Worm (Caenorhabditis elegans): ENCODE data around the gene T07F8.4.

Gene T07F8.4

ce11 chrII:7098578-7098977 lies 33.3 kb downstream of the T07F8.4 start, which contains the start of gene mct-5:
Gene mct-5 (minus strand): TSS chrII:7098593.
- TF ChIP-seq cey-2 (tag; optimal IDR thresholded peaks at IDR 0.05; ENCODE audit: borderline replicate concordance, insufficient read depth) (no peak), dmd-9 (GFP tag; IDR thresholded peaks at IDR 0.05) (no peak), lim-7 (GFP tag; IDR thresholded peaks at IDR 0.05) (no peak), egl-27 (tag; optimal IDR thresholded peaks at IDR 0.05) (no peak), F10B5.3 (tag; optimal IDR thresholded peaks at IDR 0.05) (no peak), nhr-102 (tag; optimal IDR thresholded peaks at IDR 0.05) (no peak), saeg-2 (GFP tag; IDR thresholded peaks at IDR 0.05) (no peak), Y105C5A.15 (GFP tag; IDR thresholded peaks at IDR 0.05) (no peak), dve-1 (tag; optimal IDR thresholded peaks at IDR 0.05; ENCODE audit: insufficient read depth) (no peak), mdt-29 (GFP tag; IDR thresholded peaks at IDR 0.05) (no peak), hmg-1.1 (GFP tag; IDR thresholded peaks at IDR 0.05) (no peak), php-3 (GFP tag; IDR thresholded peaks at IDR 0.05) (no peak), nhr-237 (tag; optimal IDR thresholded peaks at IDR 0.05) (no peak)

- TF ChIP-seq ceh-44 (GFP tag; IDR thresholded peaks at IDR 0.05) (no peak), nhr-237 (tag; optimal IDR thresholded peaks at IDR 0.05) (no peak), daf-19 (GFP tag; conservative IDR thresholded peaks at IDR 0.05) (no peak), ama-1 (optimal IDR thresholded peaks at IDR 0.05) (no peak), nhr-10 (tag; optimal IDR thresholded peaks at IDR 0.05) (no peak), hlh-30 (tag; optimal IDR thresholded peaks at IDR 0.05; ENCODE audit: insufficient read depth) (no peak), nhr-111 (GFP tag; optimal IDR thresholded peaks at IDR 0.05) (no peak), snpc-4 (tag; optimal IDR thresholded peaks at IDR 0.05) (no peak), aha-1 (tag) (no peak), snpc-1.2 (GFP tag; IDR thresholded peaks at IDR 0.05) (no peak), saeg-2 (GFP tag; IDR thresholded peaks at IDR 0.05) (no peak), nhr-41 (GFP tag; IDR thresholded peaks at IDR 0.05) (no peak), F26F4.8 (GFP tag; conservative IDR thresholded peaks at IDR 0.05) (no peak), madf-9 (GFP tag; conservative IDR thresholded peaks at IDR 0.05) (no peak), ztf-11 (tag; optimal IDR thresholded peaks at IDR 0.05) (no peak)
Observed at ce11 chrII:7095970-7096369, 35.9 kb downstream of the T07F8.4 start.

DNA sequence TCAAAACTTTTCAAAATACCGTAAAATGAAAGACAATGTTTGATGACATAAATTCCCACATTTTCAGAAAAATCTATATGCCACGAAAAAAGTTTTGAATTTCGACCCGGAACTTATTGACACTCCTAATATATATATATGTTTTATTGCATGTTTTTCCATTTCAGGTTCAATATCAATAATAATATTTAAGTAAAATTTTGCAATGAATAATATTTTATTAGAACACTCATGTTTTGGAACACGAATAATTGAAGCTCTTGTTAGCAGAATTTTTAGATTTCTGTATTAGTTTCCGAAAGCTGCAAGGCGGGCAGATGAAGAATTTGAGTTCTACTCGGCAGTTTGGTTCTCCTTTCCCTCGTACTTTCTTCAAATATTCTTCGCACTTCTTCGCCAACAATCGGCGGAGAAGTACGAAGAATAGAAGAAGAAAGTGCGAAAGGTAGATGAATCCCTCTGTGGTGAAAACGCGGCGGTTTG lies 38.5 kb downstream of the T07F8.4 start, which contains the start of gene T02G5.3:
T02G5.3 (plus strand) TSS at position 51 of the 483 bp plus-strand sequence.
- no peak for TF ChIP-seq duxl-1 (tag; optimal IDR thresholded peaks at IDR 0.05; ENCODE audit: poor library complexity)
- no peak for TF ChIP-seq nhr-102 (tag; optimal IDR thresholded peaks at IDR 0.05)
- no peak for TF ChIP-seq zag-1 (tag; optimal IDR thresholded peaks at IDR 0.05)
- no peak for TF ChIP-seq ZK337.2 (GFP tag; IDR thresholded peaks at IDR 0.05)
- TF ChIP-seq dve-1 (tag; optimal IDR thresholded peaks at IDR 0.05; ENCODE audit: insufficient read depth) = no peak
- no peak for TF ChIP-seq ZK546.5 (tag; optimal IDR thresholded peaks at IDR 0.05)
- no peak for TF ChIP-seq fkh-10 (GFP tag; optimal IDR thresholded peaks at IDR 0.05)
- no peak for TF ChIP-seq R02D3.7 (tag; optimal IDR thresholded peaks at IDR 0.05)
- TF ChIP-seq tag-97 (GFP tag; IDR thresholded peaks at IDR 0.05) = no peak

- TF ChIP-seq egl-43 (GFP tag; IDR thresholded peaks at IDR 0.05) (no peak), snpc-1.2 (GFP tag; IDR thresholded peaks at IDR 0.05) (no peak), nhr-48 (tag; optimal IDR thresholded peaks at IDR 0.05) (no peak), fkh-10 (GFP tag; optimal IDR thresholded peaks at IDR 0.05) (no peak)
Observed at ce11 chrII:7090852-7091251, 41.0 kb downstream of the T07F8.4 start.
